Worm (Caenorhabditis elegans): ENCODE data around the gene hgap-2.

- TF ChIP-seq nhr-10 (tag; optimal IDR thresholded peaks at IDR 0.05) (no peak), Y48G9A.11 (GFP tag; IDR thresholded peaks at IDR 0.05) (no peak), pha-4 (GFP tag; IDR thresholded peaks at IDR 0.05) (no peak), pha-4 (tag; optimal IDR thresholded peaks at IDR 0.05) (no peak), F49E8.2 (tag; optimal IDR thresholded peaks at IDR 0.05; ENCODE audit: borderline replicate concordance) (no peak), ceh-28 (tag; optimal IDR thresholded peaks at IDR 0.05) (no peak), zag-1 (tag; optimal IDR thresholded peaks at IDR 0.05) (no peak), lin-29 (GFP tag; IDR thresholded peaks at IDR 0.05) (no peak), R02D3.7 (tag; optimal IDR thresholded peaks at IDR 0.05) (no peak), lsy-2 (tag; optimal IDR thresholded peaks at IDR 0.05) (no peak), lin-1 (GFP tag; IDR thresholded peaks at IDR 0.05) (no peak), mep-1 (tag; optimal IDR thresholded peaks at IDR 0.05) (no peak)
These were observed at the start of gene hgap-2 for ce11 chrII:8684824-8685223.
